Fruit fly (Drosophila melanogaster) whole organism, embryonic: ENCODE results near the gene CG10467.

Experiments used
- Atf6 ChIP-seq: fragments of 200-800 bp; sonication (Bioruptor generic); IDR thresholded peaks from 2 replicates; pipeline ENCODE4 v1.3.6; 2022; ENCODE audit warnings: missing biosample characterization, missing genetic modification characterization
- CG10274 ChIP-seq: fragments of 200-800 bp; sonication (Bioruptor generic); optimal IDR thresholded peaks from 3 replicates; lab custom pipeline; 2017; ENCODE audit warnings: missing biosample characterization, mild to moderate bottlenecking, missing genetic modification characterization
- CG11398 ChIP-seq: fragments of 200-800 bp; sonication (Bioruptor generic); optimal IDR thresholded peaks from 2 replicates; lab custom pipeline; 2016; ENCODE audit warnings: missing biosample characterization, missing genetic modification characterization
- CG13624 ChIP-seq: fragments of 200-800 bp; sonication (Bioruptor generic); optimal IDR thresholded peaks from 2 replicates; lab custom pipeline; 2016; ENCODE audit warnings: missing biosample characterization, missing genetic modification characterization
- CG1603 ChIP-seq: fragments of 200-800 bp; sonication (Bioruptor generic); optimal IDR thresholded peaks from 2 replicates; lab custom pipeline; 2019; ENCODE audit warnings: missing biosample characterization, mild to moderate bottlenecking, missing genetic modification characterization, moderate library complexity
- CG17186 ChIP-seq: fragments of 200-800 bp; sonication (Bioruptor generic); optimal IDR thresholded peaks from 3 replicates; lab custom pipeline; 2017; ENCODE audit warnings: missing biosample characterization, missing genetic modification reagents, missing genetic modification characterization
- CG17385 ChIP-seq: fragments of 200-800 bp; sonication (Bioruptor generic); optimal IDR thresholded peaks from 3 replicates; lab custom pipeline; 2018; ENCODE audit warnings: missing biosample characterization, mild to moderate bottlenecking, missing genetic modification characterization
- CG18262 ChIP-seq: fragments of 200-800 bp; optimal IDR thresholded peaks from 3 replicates; lab custom pipeline; 2019; ENCODE audit warnings: missing biosample characterization, mild to moderate bottlenecking, missing genetic modification characterization, moderate library complexity
- CG1832 ChIP-seq: fragments of 200-800 bp; sonication (Bioruptor generic); optimal IDR thresholded peaks from 2 replicates; lab custom pipeline; 2017; ENCODE audit warnings: missing biosample characterization, mild to moderate bottlenecking, missing genetic modification characterization, inconsistent platforms
- CG18764 ChIP-seq: fragments of 200-800 bp; sonication (Bioruptor generic); optimal IDR thresholded peaks from 3 replicates; lab custom pipeline; 2016; ENCODE audit warnings: missing biosample characterization, missing genetic modification characterization
- CG3407 ChIP-seq: fragments of 200-800 bp; sonication (Bioruptor generic); optimal IDR thresholded peaks from 2 replicates; lab custom pipeline; 2018; ENCODE audit warnings: missing biosample characterization, mild to moderate bottlenecking, missing genetic modification characterization
- CG42726 ChIP-seq: fragments of 200-800 bp; sonication (Bioruptor generic); IDR thresholded peaks from 2 replicates; pipeline ENCODE4 v1.3.6; 2022; ENCODE audit warnings: missing biosample characterization, missing genetic modification characterization; ENCODE audit not compliant: partially characterized antibody
- CG4730 ChIP-seq: fragments of 200-800 bp; sonication (Bioruptor generic); IDR thresholded peaks from 2 replicates; pipeline ENCODE4 v1.3.6; 2022; ENCODE audit warnings: missing biosample characterization, missing genetic modification characterization
- CG6791 ChIP-seq: fragments of 200-800 bp; sonication (Bioruptor generic); IDR thresholded peaks from 3 replicates; pipeline ENCODE4 v1.3.6; 2022; ENCODE audit warnings: missing biosample characterization, missing genetic modification characterization; ENCODE audit not compliant: partially characterized antibody
- CG7839 ChIP-seq: fragments of 200-800 bp; sonication (Bioruptor generic); optimal IDR thresholded peaks from 3 replicates; lab custom pipeline; 2018; ENCODE audit warnings: missing biosample characterization, mild to moderate bottlenecking, missing genetic modification characterization, moderate library complexity
- CG7987 ChIP-seq: fragments of 200-800 bp; sonication (Bioruptor generic); optimal IDR thresholded peaks from 2 replicates; lab custom pipeline; 2018; ENCODE audit warnings: missing biosample characterization, mild to moderate bottlenecking, missing genetic modification characterization, moderate library complexity
- CG8924 ChIP-seq: fragments of 200-800 bp; optimal IDR thresholded peaks from 3 replicates; lab custom pipeline; 2019; ENCODE audit warnings: missing biosample characterization, mild to moderate bottlenecking, missing genetic modification characterization, moderate library complexity
- CHES-1-like ChIP-seq: fragments of 200-800 bp; sonication (Bioruptor generic); optimal IDR thresholded peaks from 2 replicates; lab custom pipeline; 2016; ENCODE audit warnings: missing biosample characterization, missing genetic modification characterization
- Dll ChIP-seq: fragments of 200-800 bp; sonication (Bioruptor generic); IDR thresholded peaks from 4 replicates; pipeline ENCODE4 v1.3.6; 2022; ENCODE audit warnings: missing biosample characterization, missing genetic modification characterization; ENCODE audit not compliant: partially characterized antibody
- Doc3 ChIP-seq: fragments of 200-800 bp; sonication (Bioruptor generic); IDR thresholded peaks from 3 replicates; pipeline ENCODE4 v1.3.6; 2022; ENCODE audit warnings: missing biosample characterization, missing genetic modification characterization; ENCODE audit not compliant: partially characterized antibody
- E2f1 ChIP-seq: fragments of 200-800 bp; sonication (Bioruptor generic); IDR thresholded peaks from 2 replicates; pipeline ENCODE4 v1.3.6; 2022; ENCODE audit warnings: missing biosample characterization, missing genetic modification characterization
- Fer2 ChIP-seq: fragments of 200-800 bp; sonication (Bioruptor generic); optimal IDR thresholded peaks from 2 replicates; lab custom pipeline; 2018; ENCODE audit warnings: missing biosample characterization, mild to moderate bottlenecking, missing genetic modification characterization, moderate library complexity
- Fer3 ChIP-seq: fragments of 200-800 bp; sonication (Bioruptor generic); optimal IDR thresholded peaks from 2 replicates; lab custom pipeline; 2018; ENCODE audit warnings: missing biosample characterization, mild to moderate bottlenecking, missing genetic modification characterization, moderate library complexity
- HLH4C ChIP-seq: fragments of 200-800 bp; sonication (Bioruptor generic); IDR thresholded peaks from 3 replicates; pipeline ENCODE4 v1.3.6; 2022; ENCODE audit warnings: missing biosample characterization, missing genetic modification characterization; ENCODE audit not compliant: partially characterized antibody
- HLH54F ChIP-seq: fragments of 200-800 bp; sonication (Bioruptor generic); optimal IDR thresholded peaks from 3 replicates; lab custom pipeline; 2016; ENCODE audit warnings: missing biosample characterization, missing genetic modification characterization
- HmgD ChIP-seq: fragments of 200-800 bp; sonication (Bioruptor generic); optimal IDR thresholded peaks from 3 replicates; lab custom pipeline; 2016; ENCODE audit warnings: missing biosample characterization, missing genetic modification characterization
- MESR4 ChIP-seq: fragments of 200-800 bp; sonication (Bioruptor generic); optimal IDR thresholded peaks from 2 replicates; lab custom pipeline; 2018; ENCODE audit warnings: missing biosample characterization, mild to moderate bottlenecking, missing genetic modification characterization, moderate library complexity
- Med ChIP-seq: fragments of 200-800 bp; sonication (Bioruptor generic); peaks from one replicate; lab custom pipeline; 2016; ENCODE audit warnings: missing biosample characterization, missing genetic modification characterization, mild to moderate bottlenecking, inconsistent platforms, moderate library complexity
- Pdp1 ChIP-seq, 2 experiments: fragments of 200-800 bp; sonication (Bioruptor generic); optimal IDR thresholded peaks; 3 replicates each; lab custom pipeline; 2016; ENCODE audit warnings: missing biosample characterization in 2 of 2, missing genetic modification characterization in 2 of 2, mild to moderate bottlenecking in 1 of 2, moderate library complexity in 1 of 2
- ab ChIP-seq: fragments of 200-800 bp; sonication (Bioruptor generic); optimal IDR thresholded peaks from 2 replicates; lab custom pipeline; 2016; ENCODE audit warnings: missing biosample characterization, missing genetic modification characterization
- ac ChIP-seq: fragments of 200-800 bp; sonication (Bioruptor generic); optimal IDR thresholded peaks from 3 replicates; lab custom pipeline; 2017; ENCODE audit warnings: missing biosample characterization, mild to moderate bottlenecking, missing genetic modification characterization
- ara ChIP-seq: fragments of 200-800 bp; sonication (Bioruptor generic); IDR thresholded peaks from 2 replicates; pipeline ENCODE4 v1.3.6; 2022; ENCODE audit warnings: missing biosample characterization, missing genetic modification characterization
- bab2 ChIP-seq: fragments of 200-800 bp; sonication (Bioruptor generic); optimal IDR thresholded peaks from 2 replicates; lab custom pipeline; 2016; ENCODE audit warnings: missing biosample characterization, missing genetic modification characterization
- bigmax ChIP-seq: fragments of 200-800 bp; sonication (Bioruptor generic); optimal IDR thresholded peaks from 2 replicates; lab custom pipeline; 2018; ENCODE audit warnings: missing biosample characterization, mild to moderate bottlenecking, missing genetic modification characterization
- chinmo ChIP-seq: fragments of 200-800 bp; sonication (Bioruptor generic); IDR thresholded peaks from 4 replicates; pipeline ENCODE4 v1.3.6; 2022; ENCODE audit warnings: missing biosample characterization, missing genetic modification characterization; ENCODE audit not compliant: partially characterized antibody
- gce ChIP-seq: fragments of 200-800 bp; sonication (Bioruptor generic); IDR thresholded peaks from 3 replicates; pipeline ENCODE4 v1.3.6; 2022; ENCODE audit warnings: missing biosample characterization, missing genetic modification characterization
- gcm2 ChIP-seq: fragments of 200-800 bp; sonication (Bioruptor generic); optimal IDR thresholded peaks from 2 replicates; lab custom pipeline; 2016; ENCODE audit warnings: missing biosample characterization, missing genetic modification characterization
- gfzf ChIP-seq: fragments of 200-800 bp; sonication (Bioruptor generic); optimal IDR thresholded peaks from 2 replicates; lab custom pipeline; 2016; ENCODE audit warnings: missing biosample characterization, mild to moderate bottlenecking, missing genetic modification characterization, moderate library complexity
- gt ChIP-seq: fragments of 200-800 bp; sonication (Bioruptor generic); IDR thresholded peaks from 2 replicates; pipeline ENCODE4 v1.3.6; 2022; ENCODE audit warnings: missing biosample characterization, missing genetic modification characterization
- ham ChIP-seq: fragments of 200-800 bp; sonication (Bioruptor generic); IDR thresholded peaks from 2 replicates; pipeline ENCODE4 v1.3.6; 2022; ENCODE audit warnings: missing biosample characterization, missing genetic modification characterization
- nerfin-2 ChIP-seq: fragments of 200-800 bp; sonication (Bioruptor generic); IDR thresholded peaks from 2 replicates; pipeline ENCODE4 v1.3.6; 2022; ENCODE audit warnings: missing biosample characterization, missing genetic modification characterization; ENCODE audit not compliant: partially characterized antibody
- pan ChIP-seq, 4 experiments: fragments of >200 bp in 3 of 4; fragments of 200-800 bp in 1 of 4; sonication (Bioruptor generic) in 1 of 4; optimal IDR thresholded peaks in 3 of 4; IDR thresholded peaks in 1 of 4; 2 replicates each; pipeline versions ENCODE4 v1.3.6 to Lab custom; 2017 to 2022; ENCODE audit warnings: missing biosample characterization in 2 of 4, missing genetic modification characterization in 2 of 4, mixed read lengths in 1 of 4
- pros ChIP-seq: fragments of 200-800 bp; sonication (Bioruptor generic); optimal IDR thresholded peaks from 3 replicates; lab custom pipeline; 2019; ENCODE audit warnings: missing biosample characterization, mild to moderate bottlenecking, missing genetic modification characterization, moderate library complexity
- pum ChIP-seq: fragments of 200-800 bp; sonication (Bioruptor generic); optimal IDR thresholded peaks from 2 replicates; lab custom pipeline; 2016; ENCODE audit warnings: missing biosample characterization, missing genetic modification characterization
- seq ChIP-seq: fragments of 200-800 bp; sonication (Bioruptor generic); IDR thresholded peaks from 2 replicates; pipeline ENCODE4 v1.3.6; 2022; ENCODE audit warnings: missing biosample characterization, missing genetic modification characterization
- shn ChIP-seq: fragments of 200-800 bp; sonication (Bioruptor generic); optimal IDR thresholded peaks from 3 replicates; lab custom pipeline; 2016; ENCODE audit warnings: missing biosample characterization, missing genetic modification characterization
- sqz ChIP-seq: fragments of 200-800 bp; sonication (Bioruptor generic); optimal IDR thresholded peaks from 3 replicates; lab custom pipeline; 2018; ENCODE audit warnings: missing biosample characterization, mild to moderate bottlenecking, missing genetic modification characterization
- sr ChIP-seq: fragments of 200-800 bp; sonication (Bioruptor generic); IDR thresholded peaks from 3 replicates; pipeline ENCODE4 v1.3.6; 2022; ENCODE audit warnings: missing biosample characterization, missing genetic modification characterization
- usp ChIP-seq: fragments of >200 bp; optimal IDR thresholded peaks from 2 replicates; lab custom pipeline; 2017; ENCODE audit warnings: missing biosample characterization, missing genetic modification characterization
- zfh1 ChIP-seq: fragments of 200-800 bp; sonication (Bioruptor generic); IDR thresholded peaks from 3 replicates; pipeline ENCODE4 v1.3.6; 2022; ENCODE audit warnings: missing biosample characterization, missing genetic modification characterization

Gene CG10467

dm6 chr3L:6054803-6055202 lies 39.7 kb downstream of the CG10467 start, which contains the start of gene tant (continued):
- TF ChIP-seq nerfin-2 (GFP tag; lab: Robert Waterston, UW), result peak; percentile 82
- TF ChIP-seq CHES-1-like (GFP tag; lab: Kevin White, UChicago), result peak; percentile 53
- TF ChIP-seq CG7987 (GFP tag; lab: Kevin White, UChicago), result no peak
- no peak for TF ChIP-seq gcm2 (GFP tag; lab: Kevin White, UChicago)
- TF ChIP-seq CG7839 (tag; lab: Kevin White, UChicago), result peak; percentile 20
- TF ChIP-seq bab2, result no peak
- peak; percentile 72 for TF ChIP-seq CG17186 (GFP tag; lab: Kevin White, UChicago)
- TF ChIP-seq CG18764, result peak; percentile 6
- TF ChIP-seq Doc3 (GFP tag; lab: Robert Waterston, UW), result peak; percentile 89
- TF ChIP-seq Atf6 (GFP tag; lab: Robert Waterston, UW), result no peak
- no peak for TF ChIP-seq gce (GFP tag; lab: Robert Waterston, UW)
- TF ChIP-seq CG13624, result peak; percentile 2
- TF ChIP-seq E2f1 (GFP tag; lab: Robert Waterston, UW), result no peak
- no peak for TF ChIP-seq Fer2 (tag; lab: Kevin White, UChicago)
- no peak for TF ChIP-seq ab (GFP tag; lab: Kevin White, UChicago)
- TF ChIP-seq ara, result no peak
- TF ChIP-seq seq (GFP tag; lab: Robert Waterston, UW), result no peak
- peak; percentile 4 for TF ChIP-seq CG18262 (tag; lab: Kevin White, UChicago)
- TF ChIP-seq CG10274 (GFP tag; lab: Kevin White, UChicago), result no peak
- peak; percentile 89 for TF ChIP-seq HLH4C (GFP tag; lab: Robert Waterston, UW)
- no peak for TF ChIP-seq CG1832
- peak; percentile 24; the same call in 1 of the 4 replicates for TF ChIP-seq chinmo
- no peak for TF ChIP-seq ham (GFP tag; lab: Robert Waterston, UW)
- TF ChIP-seq CG3407 (GFP tag; lab: Kevin White, UChicago), result no peak
- peak in 1 of 2 experiments; percentile 8 for TF ChIP-seq Pdp1 (GFP tag; optimal IDR thresholded peaks at IDR 0.05; lab: Kevin White, UChicago)
- TF ChIP-seq bigmax (GFP tag; lab: Kevin White, UChicago), result no peak
- TF ChIP-seq Fer3 (tag; lab: Kevin White, UChicago), result no peak
- TF ChIP-seq shn (GFP tag; lab: Kevin White, UChicago), result peak; percentile 16
- TF ChIP-seq CG8924 (tag; lab: Kevin White, UChicago), result no peak
- no peak for TF ChIP-seq pan (optimal IDR thresholded peaks at IDR 0.05; lab: Kevin White, UChicago)
- no peak for TF ChIP-seq pan (GFP tag; optimal IDR thresholded peaks at IDR 0.05 in 1 of 2, IDR thresholded peaks at IDR 0.05 in 1 of 2)
- TF ChIP-seq CG11398, result no peak
- peak; percentile 74; the same call in 1 of the 2 replicates for TF ChIP-seq CG42726 (GFP tag; lab: Robert Waterston, UW)
- TF ChIP-seq pros (GFP tag; lab: Kevin White, UChicago), result no peak
- TF ChIP-seq zfh1 (GFP tag; lab: Robert Waterston, UW), result no peak
- TF ChIP-seq gt (GFP tag; lab: Robert Waterston, UW), result no peak
- no peak for TF ChIP-seq usp (GFP tag; lab: Kevin White, UChicago)
- no peak for TF ChIP-seq CG4730 (GFP tag; lab: Robert Waterston, UW)
- peak; percentile 90 for TF ChIP-seq CG6791 (GFP tag; lab: Robert Waterston, UW)
- no peak for TF ChIP-seq CG17385 (GFP tag; lab: Kevin White, UChicago)
- no peak for TF ChIP-seq HLH54F (GFP tag; lab: Kevin White, UChicago)
- TF ChIP-seq pum (GFP tag; lab: Kevin White, UChicago), result no peak
- peak; percentile 65 for TF ChIP-seq Med (GFP tag; lab: Kevin White, UChicago)
- TF ChIP-seq sqz (GFP tag; lab: Kevin White, UChicago), result no peak
- no peak for TF ChIP-seq ac (GFP tag; lab: Kevin White, UChicago)
- TF ChIP-seq sr (GFP tag; lab: Robert Waterston, UW), result no peak
- peak; percentile 57 for TF ChIP-seq gfzf (GFP tag; lab: Kevin White, UChicago)
- peak; percentile 84 for TF ChIP-seq HmgD (GFP tag; lab: Kevin White, UChicago)
- TF ChIP-seq MESR4 (GFP tag; lab: Kevin White, UChicago), result no peak
- TF ChIP-seq CG1603 (tag; lab: Kevin White, UChicago), result peak; percentile 31
- TF ChIP-seq Dll (GFP tag; lab: Robert Waterston, UW), result peak; percentile 95
